Worm (Caenorhabditis elegans) whole organism, L3 larva: ENCODE results near the gene eel-1.

ENCODE experiments used
- aly-2 ChIP-seq: fragments of 150-350 bp; optimal IDR thresholded peaks from 2 replicates; lab custom pipeline; 2014; ENCODE audit warnings: missing biosample characterization, missing genetic modification characterization
- ceh-28 ChIP-seq: fragments of 150-350 bp; optimal IDR thresholded peaks from 2 replicates; lab custom pipeline; 2014; ENCODE audit warnings: missing biosample characterization, missing genetic modification reagents, missing genetic modification characterization
- daf-12 ChIP-seq: fragments of 150-350 bp; optimal IDR thresholded peaks from 2 replicates; lab custom pipeline; 2014; ENCODE audit warnings: missing biosample characterization, missing genetic modification reagents, missing genetic modification characterization
- egl-27 ChIP-seq: sonication (generic microtip); optimal IDR thresholded peaks from 4 replicates; lab custom pipeline; 2017; ENCODE audit warnings: missing biosample characterization, missing genetic modification reagents, missing genetic modification characterization
- nhr-12 ChIP-seq: fragments of 150-350 bp; optimal IDR thresholded peaks from 2 replicates; lab custom pipeline; 2014; ENCODE audit warnings: missing biosample characterization, missing genetic modification characterization
- nhr-23 ChIP-seq: fragments of 150-350 bp; optimal IDR thresholded peaks from 2 replicates; lab custom pipeline; 2014; ENCODE audit warnings: missing biosample characterization, missing genetic modification reagents, missing genetic modification characterization
- nhr-76 ChIP-seq: fragments of 150-350 bp; sonication (generic microtip); optimal IDR thresholded peaks from 5 replicates; lab custom pipeline; 2014; ENCODE audit warnings: missing biosample characterization, missing genetic modification characterization
- snpc-4 ChIP-seq: fragments of 150-350 bp; optimal IDR thresholded peaks from 2 replicates; lab custom pipeline; 2014; ENCODE audit warnings: missing biosample characterization, missing genetic modification characterization
- ztf-11 ChIP-seq: fragments of 150-350 bp; optimal IDR thresholded peaks from 2 replicates; lab custom pipeline; 2014; ENCODE audit warnings: missing biosample characterization, missing genetic modification characterization

- TF ChIP-seq egl-27 (tag; lab: Kevin White, UChicago) (no peak), ceh-28 (tag; lab: Kevin White, UChicago) (no peak), ztf-11 (tag; lab: Kevin White, UChicago) (no peak), nhr-76 (no peak), daf-12 (tag; lab: Kevin White, UChicago) (no peak), aly-2 (tag; lab: Kevin White, UChicago) (no peak), nhr-23 (no peak), nhr-12 (tag; lab: Kevin White, UChicago) (no peak), snpc-4 (no peak)
Observed at ce11 chrIV:3008828-3009227, 41.1 kb downstream of the eel-1 start, which contains the start of gene Y54G2A.73.
